Worm (Caenorhabditis elegans) whole organism, midembryonic: ENCODE data around the gene F21C10.7.

Source experiments
- T22C8.4 ChIP-seq: fragments of 200-800 bp; sonication (Bioruptor generic); IDR thresholded peaks from 2 replicates; pipeline ENCODE4 v1.3.6; 2022; ENCODE audit warnings: missing genetic modification characterization, missing compliant biosample characterization
- cog-1 ChIP-seq: sonication (generic microtip); optimal IDR thresholded peaks from 2 replicates; lab custom pipeline; 2016; ENCODE audit warnings: missing genetic modification characterization, missing compliant biosample characterization
- flt-1 ChIP-seq: fragments of 200-800 bp; sonication (Bioruptor generic); IDR thresholded peaks from 2 replicates; pipeline ENCODE4 v1.3.6; 2022; ENCODE audit warnings: missing genetic modification characterization, missing compliant biosample characterization
- klf-2 ChIP-seq: fragments of 200-800 bp; sonication (Bioruptor generic); conservative IDR thresholded peaks from 2 replicates; pipeline ENCODE4 v1.3.6; 2022; ENCODE audit warnings: missing genetic modification reagents, missing genetic modification characterization, missing compliant biosample characterization
- med-1 ChIP-seq: sonication (generic microtip); optimal IDR thresholded peaks from 2 replicates; lab custom pipeline; 2017; ENCODE audit warnings: missing genetic modification characterization, mild to moderate bottlenecking, missing compliant biosample characterization, antibody characterized with exemption, missing genetic modification reagents; ENCODE audit not compliant: insufficient read depth
- ref-1 ChIP-seq: fragments of 200-800 bp; sonication (Bioruptor generic); conservative IDR thresholded peaks from 2 replicates; pipeline ENCODE4 v1.3.6; 2022; ENCODE audit warnings: missing genetic modification reagents, missing genetic modification characterization, missing compliant biosample characterization
- tab-1 ChIP-seq: fragments of 200-800 bp; sonication (Bioruptor generic); IDR thresholded peaks from 2 replicates; pipeline ENCODE4 v1.3.6; 2022; ENCODE audit warnings: missing genetic modification characterization, missing compliant biosample characterization
- ztf-29 ChIP-seq: fragments of 200-800 bp; sonication (Bioruptor generic); IDR thresholded peaks from 2 replicates; pipeline ENCODE4 v1.3.6; 2022; ENCODE audit warnings: missing genetic modification reagents, missing genetic modification characterization, missing compliant biosample characterization

DNA sequence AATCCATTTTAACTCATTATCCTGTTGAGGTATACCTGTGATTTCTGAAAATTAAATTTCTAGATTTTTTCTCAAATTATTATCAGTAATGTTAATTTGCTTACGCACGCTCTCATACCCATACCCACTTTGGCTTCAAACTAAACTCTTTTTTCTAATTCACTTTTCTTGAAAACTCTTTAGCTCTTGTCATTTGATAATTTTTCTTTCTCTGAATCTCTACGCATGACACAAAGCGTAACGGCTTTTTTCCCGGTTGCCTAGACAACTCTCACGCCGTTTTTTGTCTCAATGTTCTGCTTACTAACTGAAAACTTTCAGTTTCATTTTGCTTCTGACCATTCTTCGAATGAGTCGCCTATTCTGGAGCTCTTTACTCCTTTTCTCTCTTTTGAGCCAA, 21.4 kb downstream of the F21C10.7 start, which contains the start of gene B0222.1:
- TF ChIP-seq ztf-29 (GFP tag; lab: Robert Waterston, UW), result no peak
- no peak for TF ChIP-seq flt-1 (GFP tag; lab: Robert Waterston, UW)
- no peak for TF ChIP-seq tab-1 (GFP tag; lab: Robert Waterston, UW)
- TF ChIP-seq cog-1 (tag; lab: Kevin White, UChicago), result no peak
- no peak for TF ChIP-seq klf-2 (GFP tag; lab: Robert Waterston, UW)
- no peak for TF ChIP-seq ref-1 (GFP tag; lab: Robert Waterston, UW)
- TF ChIP-seq T22C8.4, result no peak
- no peak for TF ChIP-seq med-1 (GFP tag; lab: Kevin White, UChicago)
